Fruit fly (Drosophila melanogaster) whole organism, embryonic: ENCODE data around the gene CG4291.
A peak's percentile ranks its signal among the peaks of the same experiment; 100 is the strongest.

ENCODE experiments used
- Aef1 ChIP-seq: fragments of 200-800 bp; sonication (Bioruptor generic); IDR thresholded peaks from 3 replicates; pipeline ENCODE4 v1.3.6; 2022; ENCODE audit warnings: missing biosample characterization, missing genetic modification characterization
- Bteb2 ChIP-seq: fragments of 200-800 bp; sonication (Bioruptor generic); optimal IDR thresholded peaks from 2 replicates; lab custom pipeline; 2016; ENCODE audit warnings: missing biosample characterization, missing genetic modification characterization
- CG10267 ChIP-seq: fragments of 200-800 bp; sonication (Bioruptor generic); optimal IDR thresholded peaks from 2 replicates; lab custom pipeline; 2018; ENCODE audit warnings: missing biosample characterization, mild to moderate bottlenecking, missing genetic modification characterization, moderate library complexity
- CG10274 ChIP-seq: fragments of 200-800 bp; sonication (Bioruptor generic); optimal IDR thresholded peaks from 3 replicates; lab custom pipeline; 2017; ENCODE audit warnings: missing biosample characterization, mild to moderate bottlenecking, missing genetic modification characterization
- CG10565 ChIP-seq: fragments of 200-800 bp; sonication (Bioruptor generic); optimal IDR thresholded peaks from 3 replicates; lab custom pipeline; 2016; ENCODE audit warnings: missing biosample characterization, mild to moderate bottlenecking, missing genetic modification characterization
- CG11247 ChIP-seq: fragments of 200-800 bp; sonication (Bioruptor generic); IDR thresholded peaks from 2 replicates; pipeline ENCODE4 v1.3.6; 2022; ENCODE audit warnings: missing biosample characterization, missing genetic modification characterization
- CG13296 ChIP-seq: fragments of 200-800 bp; sonication (Bioruptor generic); optimal IDR thresholded peaks from 3 replicates; lab custom pipeline; 2018; ENCODE audit warnings: missing biosample characterization, mild to moderate bottlenecking, missing genetic modification characterization
- CG14860 ChIP-seq: fragments of 200-800 bp; sonication (Bioruptor generic); IDR thresholded peaks from 3 replicates; pipeline ENCODE4 v1.3.6; 2022; ENCODE audit warnings: missing biosample characterization, missing genetic modification characterization; ENCODE audit not compliant: partially characterized antibody
- CG15011 ChIP-seq: fragments of 200-800 bp; sonication (Bioruptor generic); optimal IDR thresholded peaks from 3 replicates; lab custom pipeline; 2018; ENCODE audit warnings: missing biosample characterization, mild to moderate bottlenecking, missing genetic modification characterization
- CG15696 ChIP-seq: fragments of 200-800 bp; sonication (Bioruptor generic); optimal IDR thresholded peaks from 2 replicates; lab custom pipeline; 2019; ENCODE audit warnings: missing biosample characterization, mild to moderate bottlenecking, missing genetic modification characterization, moderate library complexity
- CG17361 ChIP-seq: fragments of 200-800 bp; sonication (Bioruptor generic); IDR thresholded peaks from 3 replicates; pipeline ENCODE4 v1.3.6; 2022; ENCODE audit warnings: missing biosample characterization, missing genetic modification characterization
- CG18262 ChIP-seq: fragments of 200-800 bp; optimal IDR thresholded peaks from 3 replicates; lab custom pipeline; 2019; ENCODE audit warnings: missing biosample characterization, mild to moderate bottlenecking, missing genetic modification characterization, moderate library complexity
- CG18599 ChIP-seq: fragments of 200-800 bp; sonication (Bioruptor generic); optimal IDR thresholded peaks from 3 replicates; lab custom pipeline; 2017; ENCODE audit warnings: missing biosample characterization, missing genetic modification characterization, mild to moderate bottlenecking, moderate library complexity, missing genetic modification reagents
- CG2129 ChIP-seq: fragments of 200-800 bp; sonication (Bioruptor generic); IDR thresholded peaks from 2 replicates; pipeline ENCODE4 v1.3.6; 2022; ENCODE audit warnings: missing biosample characterization, missing genetic modification characterization; ENCODE audit not compliant: partially characterized antibody
- CG2678 ChIP-seq: fragments of 200-800 bp; sonication (Bioruptor generic); optimal IDR thresholded peaks from 3 replicates; lab custom pipeline; 2019; ENCODE audit warnings: missing biosample characterization, mild to moderate bottlenecking, missing genetic modification characterization, moderate library complexity
- CG3163 ChIP-seq: fragments of 200-800 bp; sonication (Bioruptor generic); optimal IDR thresholded peaks from 3 replicates; lab custom pipeline; 2016; ENCODE audit warnings: missing biosample characterization, missing genetic modification characterization
- CG6791 ChIP-seq: fragments of 200-800 bp; sonication (Bioruptor generic); IDR thresholded peaks from 3 replicates; pipeline ENCODE4 v1.3.6; 2022; ENCODE audit warnings: missing biosample characterization, missing genetic modification characterization; ENCODE audit not compliant: partially characterized antibody
- CG7745 ChIP-seq: fragments of 200-800 bp; sonication (Bioruptor generic); optimal IDR thresholded peaks from 2 replicates; lab custom pipeline; 2018; ENCODE audit warnings: missing biosample characterization, mild to moderate bottlenecking, missing genetic modification characterization, moderate library complexity
- CG9437 ChIP-seq: fragments of 200-800 bp; sonication (Bioruptor generic); optimal IDR thresholded peaks from 2 replicates; lab custom pipeline; 2018; ENCODE audit warnings: missing biosample characterization, mild to moderate bottlenecking, missing genetic modification characterization
- CTCF ChIP-seq: fragments of 200-800 bp; sonication (Bioruptor generic); optimal IDR thresholded peaks from 2 replicates; lab custom pipeline; 2017; ENCODE audit warnings: missing biosample characterization, mild to moderate bottlenecking, missing genetic modification characterization, moderate library complexity
- Fer3 ChIP-seq: fragments of 200-800 bp; sonication (Bioruptor generic); optimal IDR thresholded peaks from 2 replicates; lab custom pipeline; 2018; ENCODE audit warnings: missing biosample characterization, mild to moderate bottlenecking, missing genetic modification characterization, moderate library complexity
- Hr78 ChIP-seq, 2 experiments: fragments of 200-800 bp in 1 of 2; fragments of >200 bp in 1 of 2; sonication (Bioruptor generic) in 1 of 2; optimal IDR thresholded peaks; 2 replicates each; lab custom pipeline; 2017 to 2019; ENCODE audit warnings: missing biosample characterization in 2 of 2, missing genetic modification characterization in 2 of 2, mild to moderate bottlenecking in 1 of 2, moderate library complexity in 1 of 2
- Lhr ChIP-seq: fragments of 200-800 bp; sonication (Bioruptor generic); optimal IDR thresholded peaks from 3 replicates; lab custom pipeline; 2017; ENCODE audit warnings: mild to moderate bottlenecking, missing biosample characterization, missing genetic modification reagents, missing genetic modification characterization
- Mad ChIP-seq: fragments of 200-800 bp; sonication (Bioruptor generic); optimal IDR thresholded peaks from 2 replicates; lab custom pipeline; 2016; ENCODE audit warnings: missing biosample characterization, missing genetic modification characterization
- Meics ChIP-seq: fragments of 200-800 bp; sonication (Bioruptor generic); optimal IDR thresholded peaks from 2 replicates; lab custom pipeline; 2017; ENCODE audit warnings: missing biosample characterization, mild to moderate bottlenecking, missing genetic modification characterization
- NFAT ChIP-seq: fragments of 200-800 bp; sonication (Bioruptor generic); IDR thresholded peaks from 2 replicates; pipeline ENCODE4 v1.3.6; 2022; ENCODE audit warnings: missing biosample characterization, missing genetic modification characterization
- Oaz ChIP-seq: fragments of 200-800 bp; sonication (Bioruptor generic); IDR thresholded peaks from 2 replicates; pipeline ENCODE4 v1.3.6; 2022; ENCODE audit warnings: missing biosample characterization, missing genetic modification characterization
- Sox100B ChIP-seq: fragments of 200-800 bp; sonication (Bioruptor generic); optimal IDR thresholded peaks from 3 replicates; lab custom pipeline; 2018; ENCODE audit warnings: missing biosample characterization, mild to moderate bottlenecking, missing genetic modification characterization
- Ssrp ChIP-seq: fragments of 200-800 bp; sonication (Bioruptor generic); optimal IDR thresholded peaks from 2 replicates; lab custom pipeline; 2018; ENCODE audit warnings: missing biosample characterization, mild to moderate bottlenecking, missing genetic modification characterization, moderate library complexity
- Vsx1 ChIP-seq: fragments of 200-800 bp; sonication (Bioruptor generic); optimal IDR thresholded peaks from 2 replicates; lab custom pipeline; 2017; ENCODE audit warnings: missing biosample characterization, mild to moderate bottlenecking, missing genetic modification characterization, missing genetic modification reagents
- abd-A ChIP-seq: fragments of 200-800 bp; sonication (Bioruptor generic); optimal IDR thresholded peaks from 3 replicates; lab custom pipeline; 2019; ENCODE audit warnings: missing biosample characterization, mild to moderate bottlenecking, missing genetic modification characterization, moderate library complexity
- aop ChIP-seq: fragments of 200-800 bp; sonication (Bioruptor generic); IDR thresholded peaks from 2 replicates; pipeline ENCODE4 v1.3.6; 2022; ENCODE audit warnings: missing biosample characterization, missing genetic modification characterization
- bsh ChIP-seq, 2 experiments: fragments of 200-800 bp; sonication (Bioruptor generic); optimal IDR thresholded peaks; 2 replicates each; lab custom pipeline; 2017 to 2018; ENCODE audit warnings: mild to moderate bottlenecking in 2 of 2, missing biosample characterization in 2 of 2, missing genetic modification characterization in 2 of 2, moderate library complexity in 1 of 2
- ci ChIP-seq: fragments of 200-800 bp; sonication (Bioruptor generic); IDR thresholded peaks from 3 replicates; pipeline ENCODE4 v1.3.6; 2022; ENCODE audit warnings: missing biosample characterization, missing genetic modification characterization
- dm ChIP-seq: fragments of 200-800 bp; sonication (Bioruptor generic); optimal IDR thresholded peaks from 3 replicates; lab custom pipeline; 2016; ENCODE audit warnings: missing biosample characterization, missing genetic modification characterization
- fd96Cb ChIP-seq: fragments of 200-800 bp; sonication (Bioruptor generic); optimal IDR thresholded peaks from 2 replicates; lab custom pipeline; 2018; ENCODE audit warnings: missing biosample characterization, mild to moderate bottlenecking, missing genetic modification characterization, moderate library complexity
- ftz-f1 ChIP-seq: fragments of 200-800 bp; sonication (Bioruptor generic); optimal IDR thresholded peaks from 2 replicates; lab custom pipeline; 2016; ENCODE audit warnings: missing biosample characterization, missing genetic modification characterization
- grau ChIP-seq: fragments of 200-800 bp; optimal IDR thresholded peaks from 3 replicates; lab custom pipeline; 2019; ENCODE audit warnings: missing biosample characterization, mild to moderate bottlenecking, missing genetic modification characterization, moderate library complexity
- hbn ChIP-seq: fragments of 200-800 bp; sonication (Bioruptor generic); IDR thresholded peaks from 2 replicates; pipeline ENCODE4 v1.3.6; 2022; ENCODE audit warnings: missing biosample characterization, missing genetic modification characterization; ENCODE audit not compliant: partially characterized antibody
- hkb ChIP-seq, 2 experiments: fragments of 200-800 bp in 1 of 2; fragments of >200 bp in 1 of 2; sonication (Bioruptor generic) in 1 of 2; IDR thresholded peaks in 1 of 2; optimal IDR thresholded peaks in 1 of 2; 2 replicates each; pipeline versions ENCODE4 v1.3.6 to Lab custom; 2017 to 2022; ENCODE audit warnings: missing biosample characterization in 1 of 2, missing genetic modification characterization in 1 of 2
- ind ChIP-seq: fragments of 200-800 bp; sonication (Bioruptor generic); optimal IDR thresholded peaks from 3 replicates; lab custom pipeline; 2016; ENCODE audit warnings: missing biosample characterization, missing genetic modification characterization
- lola ChIP-seq, 3 experiments: fragments of >200 bp in 2 of 3; fragments of 200-800 bp in 1 of 3; sonication (Bioruptor generic) in 1 of 3; optimal IDR thresholded peaks; 2 replicates each; lab custom pipeline; 2017 to 2019; ENCODE audit warnings: missing biosample characterization in 3 of 3, missing genetic modification characterization in 3 of 3, mild to moderate bottlenecking in 1 of 3, moderate library complexity in 1 of 3
- prd ChIP-seq, 3 experiments: fragments of >200 bp in 2 of 3; fragments of 200-800 bp in 1 of 3; sonication (Bioruptor generic) in 1 of 3; optimal IDR thresholded peaks in 2 of 3; IDR thresholded peaks in 1 of 3; 2 replicates in 2 of 3; 3 replicates in 1 of 3; pipeline versions ENCODE4 v1.3.6 to Lab custom; 2017 to 2022; ENCODE audit warnings: missing biosample characterization in 1 of 3, missing genetic modification characterization in 1 of 3
- sug ChIP-seq: fragments of 200-800 bp; optimal IDR thresholded peaks from 2 replicates; lab custom pipeline; 2019; ENCODE audit warnings: missing biosample characterization, mild to moderate bottlenecking, missing genetic modification characterization, moderate library complexity
- tgo ChIP-seq: fragments of 200-800 bp; sonication (Bioruptor generic); IDR thresholded peaks from 3 replicates; pipeline ENCODE4 v1.3.6; 2022; ENCODE audit warnings: missing biosample characterization, missing genetic modification characterization
- trem ChIP-seq: fragments of 200-800 bp; optimal IDR thresholded peaks from 3 replicates; lab custom pipeline; 2019; ENCODE audit warnings: missing biosample characterization, mild to moderate bottlenecking, missing genetic modification characterization, moderate library complexity
- zf30C ChIP-seq: fragments of 200-800 bp; sonication (Bioruptor generic); optimal IDR thresholded peaks from 3 replicates; lab custom pipeline; 2018; ENCODE audit warnings: missing biosample characterization, mild to moderate bottlenecking, missing genetic modification characterization
- zfh2 ChIP-seq: fragments of 200-800 bp; sonication (Bioruptor generic); optimal IDR thresholded peaks from 2 replicates; lab custom pipeline; 2016; ENCODE audit warnings: missing biosample characterization, missing genetic modification characterization

Gene CG4291

DNA sequence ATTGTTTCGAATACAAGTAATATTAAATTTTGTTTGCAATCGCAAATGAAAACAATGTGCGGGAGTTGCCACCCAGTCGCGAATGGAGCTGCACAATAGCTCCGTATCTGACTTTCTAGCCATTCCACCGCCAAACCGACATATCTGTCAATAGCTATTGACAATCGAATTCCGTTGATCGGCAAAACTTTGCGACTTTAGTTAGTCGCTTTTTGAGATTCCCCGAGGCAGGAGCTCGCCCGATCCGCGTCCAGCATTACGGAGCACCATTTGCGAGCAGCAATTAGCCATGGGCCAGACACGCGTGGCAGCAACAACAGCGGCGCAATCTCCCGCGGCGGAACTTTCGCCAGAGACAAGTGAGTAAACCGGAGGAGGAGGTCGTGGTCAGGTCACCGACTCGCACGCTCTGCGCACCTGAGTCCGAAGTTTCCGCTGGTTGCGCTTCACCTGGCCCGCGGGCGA lies at the start of gene CG4291, which contains the start of gene kraken (continued):
- TF ChIP-seq zf30C (no peak), CG10565 (no peak), ci (GFP tag; lab: Robert Waterston, UW) (peak; percentile 73), CG3163 (GFP tag; lab: Kevin White, UChicago) (peak; percentile 59), hbn (GFP tag; lab: Robert Waterston, UW) (peak; percentile 12; the same call in 1 of the 2 replicates), CG13296 (peak; percentile 63), Ssrp (tag; lab: Kevin White, UChicago) (peak; percentile 2), CG6791 (GFP tag; lab: Robert Waterston, UW) (peak; percentile 56; the same call in 1 of the 3 replicates), fd96Cb (tag; lab: Kevin White, UChicago) (no peak), hkb (optimal IDR thresholded peaks at IDR 0.05; lab: Kevin White, UChicago) (no peak), hkb (GFP tag; IDR thresholded peaks at IDR 0.05; lab: Robert Waterston, UW) (no peak; the same call in 1 of the 2 replicates), Oaz (GFP tag; lab: Robert Waterston, UW) (0 out of 2 replicates have a peak, but pooled peaks have one; percentile 12), Aef1 (peak; percentile 56), CG17361 (GFP tag; lab: Robert Waterston, UW) (0 out of 3 replicates have a peak, but pooled peaks have one; percentile 22), CG15696 (tag; lab: Kevin White, UChicago) (peak; percentile 47), bsh (GFP tag; optimal IDR thresholded peaks at IDR 0.05; lab: Kevin White, UChicago) (peak in 1 of 2 experiments; percentile 41), Vsx1 (GFP tag; lab: Kevin White, UChicago) (peak; percentile 79), CG18599 (GFP tag; lab: Kevin White, UChicago) (peak; percentile 67), sug (tag; lab: Kevin White, UChicago) (peak; percentile 69), CG11247 (peak; percentile 78), ind (peak; percentile 70), NFAT (GFP tag; lab: Robert Waterston, UW) (peak; percentile 83), Fer3 (tag; lab: Kevin White, UChicago) (peak; percentile 43), Sox100B (GFP tag; lab: Kevin White, UChicago) (no peak), Mad (GFP tag; lab: Kevin White, UChicago) (peak; percentile 35), zfh2 (GFP tag; lab: Kevin White, UChicago) (peak; percentile 67), prd (optimal IDR thresholded peaks at IDR 0.05; lab: Kevin White, UChicago) (no peak), prd (GFP tag; IDR thresholded peaks at IDR 0.05; lab: Robert Waterston, UW) (peak; percentile 55; the same call in 2 of the 3 replicates), CG2129 (no peak), abd-A (tag; lab: Kevin White, UChicago) (peak; percentile 57), dm (GFP tag; lab: Kevin White, UChicago) (peak; percentile 38), Lhr (GFP tag; lab: Kevin White, UChicago) (peak; percentile 23), lola (GFP tag; optimal IDR thresholded peaks at IDR 0.05; lab: Kevin White, UChicago) (peak in 1 of 3 experiments; percentile 4), CTCF (GFP tag; lab: Kevin White, UChicago) (peak; percentile 29), CG10274 (GFP tag; lab: Kevin White, UChicago) (no peak), CG2678 (tag; lab: Kevin White, UChicago) (peak; percentile 59), ftz-f1 (peak; percentile 57), CG7745 (tag; lab: Kevin White, UChicago) (no peak), trem (tag; lab: Kevin White, UChicago) (peak; percentile 64), CG15011 (no peak), tgo (GFP tag; lab: Robert Waterston, UW) (peak; percentile 16; the same call in 1 of the 3 replicates), grau (tag; lab: Kevin White, UChicago) (peak; percentile 56), CG10267 (tag; lab: Kevin White, UChicago) (peak; percentile 16), Bteb2 (GFP tag; lab: Kevin White, UChicago) (peak; percentile 54), Hr78 (GFP tag; optimal IDR thresholded peaks at IDR 0.05; lab: Kevin White, UChicago) (peak in 1 of 2 experiments; percentile 84), CG9437 (GFP tag; lab: Kevin White, UChicago) (peak; percentile 11), CG14860 (no peak), Meics (GFP tag; lab: Kevin White, UChicago) (peak; percentile 63), aop (GFP tag; lab: Robert Waterston, UW) (peak; percentile 62; the same call in 1 of the 2 replicates), CG18262 (tag; lab: Kevin White, UChicago) (peak; percentile 32)
